Fruit fly (Drosophila melanogaster): ENCODE results near the gene CG31445.

Gene CG31445

dm6 chr3R:29269204-29269603 lies 24.6 kb upstream of the CG31445 start:
- no peak for TF ChIP-seq tai (GFP tag; optimal IDR thresholded peaks at IDR 0.05)
- no peak for TF ChIP-seq Myc (optimal IDR thresholded peaks at IDR 0.05)
- TF ChIP-seq jim (GFP tag; optimal IDR thresholded peaks at IDR 0.05), result no peak
- TF ChIP-seq brk (GFP tag; optimal IDR thresholded peaks at IDR 0.05), result no peak
- no peak for TF ChIP-seq Sp1 (GFP tag; optimal IDR thresholded peaks at IDR 0.05)
- TF ChIP-seq Rel (GFP tag; optimal IDR thresholded peaks at IDR 0.05), result no peak
- TF ChIP-seq Rel (tag; optimal IDR thresholded peaks at IDR 0.05), result no peak

- TF ChIP-seq OdsH (GFP tag; optimal IDR thresholded peaks at IDR 0.05) (no peak), CG9705 (GFP tag; optimal IDR thresholded peaks at IDR 0.05) (no peak), CG32264 (GFP tag; optimal IDR thresholded peaks at IDR 0.05) (no peak), Abd-B (GFP tag; optimal IDR thresholded peaks at IDR 0.05) (no peak), ey (GFP tag; optimal IDR thresholded peaks at IDR 0.05) (no peak), dmrt93B (GFP tag; optimal IDR thresholded peaks at IDR 0.05) (no peak), Hr83 (GFP tag; optimal IDR thresholded peaks at IDR 0.05; ENCODE audit: poor library complexity, severe bottlenecking) (no peak), Jra (GFP tag; optimal IDR thresholded peaks at IDR 0.05) (no peak)
Observed at dm6 chr3R:29268062-29268461, 23.4 kb upstream of the CG31445 start.

- no peak for TF ChIP-seq brk (GFP tag; optimal IDR thresholded peaks at IDR 0.05)
- no peak for TF ChIP-seq sv (GFP tag; optimal IDR thresholded peaks at IDR 0.05)
- no peak for TF ChIP-seq Sp1 (GFP tag; optimal IDR thresholded peaks at IDR 0.05)
- no peak for TF ChIP-seq ey (GFP tag; optimal IDR thresholded peaks at IDR 0.05)
- TF ChIP-seq jim (GFP tag; optimal IDR thresholded peaks at IDR 0.05), result no peak
- no peak for TF ChIP-seq lola (GFP tag; optimal IDR thresholded peaks at IDR 0.05)
- no peak for TF ChIP-seq GATAd (GFP tag; optimal IDR thresholded peaks at IDR 0.05)
Observed at dm6 chr3R:29266607-29267006, 22.0 kb upstream of the CG31445 start.

- peak; percentile 4 for TF ChIP-seq Sp1 (GFP tag; optimal IDR thresholded peaks at IDR 0.05)
- TF ChIP-seq woc (GFP tag; optimal IDR thresholded peaks at IDR 0.05), result peak; percentile 11
- TF ChIP-seq foxo (GFP tag; optimal IDR thresholded peaks at IDR 0.05), result peak in 1 of 2 experiments; percentile 6
- TF ChIP-seq Hnf4 (GFP tag; optimal IDR thresholded peaks at IDR 0.05), result no peak
- no peak for TF ChIP-seq Abd-B (GFP tag; optimal IDR thresholded peaks at IDR 0.05)
- TF ChIP-seq fru (GFP tag; optimal IDR thresholded peaks at IDR 0.05), result peak; percentile 12
- TF ChIP-seq HLH106 (tag; optimal IDR thresholded peaks at IDR 0.05), result peak; percentile 13
- no peak for TF ChIP-seq usp (GFP tag; optimal IDR thresholded peaks at IDR 0.05)
Observed at dm6 chr3R:29265075-29265474, 20.4 kb upstream of the CG31445 start.

- TF ChIP-seq Hr78 (GFP tag; optimal IDR thresholded peaks at IDR 0.05), result no peak
- no peak for TF ChIP-seq Dif (GFP tag; optimal IDR thresholded peaks at IDR 0.05; ENCODE audit: partially characterized antibody)
- TF ChIP-seq Mio (GFP tag; optimal IDR thresholded peaks at IDR 0.05), result no peak
- no peak for TF ChIP-seq Sp1 (GFP tag; optimal IDR thresholded peaks at IDR 0.05)
- no peak for TF ChIP-seq lola (GFP tag; optimal IDR thresholded peaks at IDR 0.05)
- TF ChIP-seq psq (GFP tag; optimal IDR thresholded peaks at IDR 0.05), result no peak
- TF ChIP-seq h (GFP tag; optimal IDR thresholded peaks at IDR 0.05), result no peak
- TF ChIP-seq dsf (GFP tag; optimal IDR thresholded peaks at IDR 0.05; ENCODE audit: borderline replicate concordance), result no peak
- TF ChIP-seq jim (GFP tag; optimal IDR thresholded peaks at IDR 0.05), result no peak
Observed at dm6 chr3R:29263264-29263663, 18.6 kb upstream of the CG31445 start.

- TF ChIP-seq jim (GFP tag; optimal IDR thresholded peaks at IDR 0.05), result no peak
- no peak for TF ChIP-seq Vsx2 (GFP tag; optimal IDR thresholded peaks at IDR 0.05; ENCODE audit: partially characterized antibody)
- no peak for TF ChIP-seq usp (GFP tag; optimal IDR thresholded peaks at IDR 0.05)
- TF ChIP-seq sv (GFP tag; optimal IDR thresholded peaks at IDR 0.05), result no peak
- TF ChIP-seq fru (GFP tag; optimal IDR thresholded peaks at IDR 0.05), result no peak
- no peak for TF ChIP-seq psq (GFP tag; optimal IDR thresholded peaks at IDR 0.05)
- no peak for TF ChIP-seq Jra (GFP tag; optimal IDR thresholded peaks at IDR 0.05)
- TF ChIP-seq CG32264 (GFP tag; optimal IDR thresholded peaks at IDR 0.05), result no peak
- no peak for TF ChIP-seq dl (GFP tag; optimal IDR thresholded peaks at IDR 0.05; ENCODE audit: insufficient read depth in 1 of 2, partially characterized antibody in 2 of 2)
- no peak for TF ChIP-seq Abd-B (GFP tag; optimal IDR thresholded peaks at IDR 0.05)
- TF ChIP-seq HLH106 (tag; optimal IDR thresholded peaks at IDR 0.05), result no peak
- TF ChIP-seq pan (optimal IDR thresholded peaks at IDR 0.05), result no peak
- no peak for TF ChIP-seq tai (GFP tag; optimal IDR thresholded peaks at IDR 0.05)
Observed at dm6 chr3R:29262481-29262880, 17.9 kb upstream of the CG31445 start.
